Worm (Caenorhabditis elegans) whole organism, L1 larva: ENCODE data around the gene F08G2.5.

Source experiments
- Y116A8C.19 ChIP-seq: sonication (generic microtip); optimal IDR thresholded peaks from 2 replicates; lab custom pipeline; 2016; ENCODE audit warnings: missing compliant biosample characterization, missing genetic modification characterization, borderline replicate concordance
- ces-1 ChIP-seq: fragments of 150-350 bp; optimal IDR thresholded peaks from 2 replicates; lab custom pipeline; 2014; ENCODE audit warnings: missing biosample characterization, missing genetic modification reagents, missing genetic modification characterization
- dpl-1 ChIP-seq, 3 experiments: fragments of 150-350 bp in 2 of 3; sonication (generic microtip) in 1 of 3; optimal IDR thresholded peaks; 2 replicates each; lab custom pipeline; 2014 to 2017; ENCODE audit warnings: missing biosample characterization in 3 of 3, missing genetic modification characterization in 3 of 3, missing genetic modification reagents in 3 of 3
- jun-1 ChIP-seq: fragments of 150-350 bp; optimal IDR thresholded peaks from 2 replicates; lab custom pipeline; 2014; ENCODE audit warnings: missing biosample characterization, missing genetic modification reagents, missing genetic modification characterization
- sptf-1 ChIP-seq: fragments of 150-350 bp; optimal IDR thresholded peaks from 2 replicates; lab custom pipeline; 2014; ENCODE audit warnings: missing biosample characterization, missing genetic modification characterization
- unc-62 ChIP-seq: fragments of 150-350 bp; optimal IDR thresholded peaks from 2 replicates; lab custom pipeline; 2014; ENCODE audit warnings: missing biosample characterization, missing genetic modification reagents, missing genetic modification characterization

- TF ChIP-seq Y116A8C.19 (no peak), sptf-1 (tag; lab: Kevin White, UChicago) (no peak), dpl-1 (GFP tag; optimal IDR thresholded peaks at IDR 0.05; lab: Kevin White, UChicago) (no peak), unc-62 (no peak), ces-1 (GFP tag; lab: Kevin White, UChicago) (no peak), jun-1 (tag; lab: Kevin White, UChicago) (no peak)
These were observed 7.8 kb upstream of the F08G2.5 start, which contains the start of gene F08G2.7 for ce11 chrII:13841106-13841854.
